Worm (Caenorhabditis elegans) whole organism, L4 larva: ENCODE data around the gene pot-1.
A peak's percentile ranks its signal among the peaks of the same experiment; 100 is the strongest.

Source experiments
- F10B5.3 ChIP-seq: sonication (generic microtip); optimal IDR thresholded peaks from 2 replicates; lab custom pipeline; 2016; ENCODE audit warnings: mild to moderate bottlenecking, missing genetic modification characterization, missing compliant biosample characterization
- F26F4.8 ChIP-seq: fragments of 200-800 bp; sonication (Bioruptor generic); conservative IDR thresholded peaks from 2 replicates; pipeline ENCODE4 v1.3.6; 2022; ENCODE audit warnings: missing genetic modification characterization, missing compliant biosample characterization
- F37D6.2 ChIP-seq: sonication (generic microtip); optimal IDR thresholded peaks from 2 replicates; lab custom pipeline; 2016; ENCODE audit warnings: mild to moderate bottlenecking, missing genetic modification characterization, missing compliant biosample characterization
- F44E2.7 ChIP-seq: fragments of 200-800 bp; sonication (Bioruptor generic); IDR thresholded peaks from 2 replicates; pipeline ENCODE4 v2.1.2; 2022; ENCODE audit warnings: missing genetic modification characterization, missing compliant biosample characterization
- R02D3.7 ChIP-seq: fragments of 150-350 bp; sonication (generic microtip); optimal IDR thresholded peaks from 3 replicates; lab custom pipeline; 2014; ENCODE audit warnings: missing biosample characterization, missing genetic modification characterization
- ZK337.2 ChIP-seq: fragments of 200-800 bp; sonication (Bioruptor generic); IDR thresholded peaks from 2 replicates; pipeline ENCODE4 v1.3.6; 2022; ENCODE audit warnings: missing genetic modification reagents, missing genetic modification characterization, missing compliant biosample characterization
- arid-1 ChIP-seq: fragments of 200-800 bp; sonication (Bioruptor generic); conservative IDR thresholded peaks from 2 replicates; pipeline ENCODE4 v1.3.6; 2022; ENCODE audit warnings: missing genetic modification reagents, missing genetic modification characterization, missing compliant biosample characterization
- ceh-20 ChIP-seq: fragments of 200-800 bp; sonication (Bioruptor generic); IDR thresholded peaks from 2 replicates; pipeline ENCODE4 v1.3.6; 2022; ENCODE audit warnings: missing genetic modification reagents, missing genetic modification characterization, missing compliant biosample characterization
- ceh-32 ChIP-seq: sonication (generic microtip); optimal IDR thresholded peaks from 2 replicates; lab custom pipeline; 2016; ENCODE audit warnings: mild to moderate bottlenecking, missing genetic modification characterization, missing compliant biosample characterization; ENCODE audit not compliant: poor library complexity
- ceh-62 ChIP-seq: sonication (generic microtip); optimal IDR thresholded peaks from 2 replicates; lab custom pipeline; 2017; ENCODE audit warnings: missing biosample characterization, missing genetic modification characterization
- ceh-82 ChIP-seq: sonication (generic microtip); optimal IDR thresholded peaks from 2 replicates; lab custom pipeline; 2017; ENCODE audit warnings: missing biosample characterization, missing genetic modification characterization
- ctbp-1 ChIP-seq: fragments of 200-800 bp; sonication (Bioruptor generic); IDR thresholded peaks from 2 replicates; pipeline ENCODE4 v1.3.6; 2022; ENCODE audit warnings: missing genetic modification reagents, missing genetic modification characterization, missing compliant biosample characterization
- daf-16 ChIP-seq, 3 experiments: sonication (generic microtip); optimal IDR thresholded peaks; 2 replicates each; lab custom pipeline; 2016 to 2017; ENCODE audit warnings: missing genetic modification characterization in 3 of 3, missing genetic modification reagents in 3 of 3, mild to moderate bottlenecking in 2 of 3, missing compliant biosample characterization in 2 of 3, missing biosample characterization in 1 of 3, moderate library complexity in 1 of 3
- daf-19 ChIP-seq: fragments of 200-800 bp; sonication (Bioruptor generic); conservative IDR thresholded peaks from 2 replicates; pipeline ENCODE4 v1.3.6; 2022; ENCODE audit warnings: missing genetic modification characterization, missing compliant biosample characterization
- dpl-1 ChIP-seq: fragments of 150-350 bp; optimal IDR thresholded peaks from 2 replicates; lab custom pipeline; 2014; ENCODE audit warnings: missing biosample characterization, missing genetic modification reagents, missing genetic modification characterization
- duxl-1 ChIP-seq: sonication (generic microtip); optimal IDR thresholded peaks from 2 replicates; lab custom pipeline; 2016; ENCODE audit warnings: mild to moderate bottlenecking, missing genetic modification characterization, moderate library complexity, missing compliant biosample characterization; ENCODE audit not compliant: poor library complexity
- fos-1 ChIP-seq: fragments of 150-350 bp; optimal IDR thresholded peaks from 2 replicates; lab custom pipeline; 2014; ENCODE audit warnings: missing biosample characterization, missing genetic modification characterization
- hlh-11 ChIP-seq: fragments of 200-800 bp; sonication (Bioruptor generic); optimal IDR thresholded peaks from 2 replicates; lab custom pipeline; 2018; ENCODE audit warnings: mild to moderate bottlenecking, missing genetic modification characterization, missing compliant biosample characterization
- jun-1 ChIP-seq: fragments of 150-350 bp; optimal IDR thresholded peaks from 2 replicates; lab custom pipeline; 2014; ENCODE audit warnings: missing biosample characterization, missing genetic modification reagents, missing genetic modification characterization
- lin-13 ChIP-seq: fragments of 150-350 bp; optimal IDR thresholded peaks from 2 replicates; lab custom pipeline; 2014; ENCODE audit warnings: missing biosample characterization, missing genetic modification reagents, missing genetic modification characterization
- lin-38 ChIP-seq: fragments of 200-800 bp; sonication (Bioruptor generic); IDR thresholded peaks from 2 replicates; pipeline ENCODE4 v1.3.6; 2022; ENCODE audit warnings: missing genetic modification reagents, missing genetic modification characterization, missing compliant biosample characterization
- lsy-2 ChIP-seq, 2 experiments: fragments of 150-350 bp in 1 of 2; sonication (generic microtip) in 1 of 2; optimal IDR thresholded peaks; 2 replicates each; lab custom pipeline; 2014 to 2017; ENCODE audit warnings: missing biosample characterization in 2 of 2, missing genetic modification characterization in 2 of 2
- mes-2 ChIP-seq: sonication (generic microtip); optimal IDR thresholded peaks from 2 replicates; lab custom pipeline; 2016; ENCODE audit warnings: missing genotype, mild to moderate bottlenecking, missing genetic modification characterization, missing compliant biosample characterization; ENCODE audit not compliant: poor library complexity, severe bottlenecking
- nhr-10 ChIP-seq: fragments of 150-350 bp; optimal IDR thresholded peaks from 2 replicates; lab custom pipeline; 2014; ENCODE audit warnings: missing biosample characterization, missing genetic modification characterization
- nhr-111 ChIP-seq: fragments of 200-800 bp; sonication (Bioruptor generic); optimal IDR thresholded peaks from 2 replicates; lab custom pipeline; 2018; ENCODE audit warnings: mild to moderate bottlenecking, missing genetic modification characterization, missing compliant biosample characterization
- nhr-237 ChIP-seq: sonication (generic microtip); optimal IDR thresholded peaks from 2 replicates; lab custom pipeline; 2017; ENCODE audit warnings: missing biosample characterization, missing genetic modification characterization
- nhr-25 ChIP-seq: sonication (generic microtip); optimal IDR thresholded peaks from 2 replicates; lab custom pipeline; 2017; ENCODE audit warnings: missing genetic modification characterization, mild to moderate bottlenecking, missing compliant biosample characterization, antibody characterized with exemption, moderate library complexity, borderline replicate concordance; ENCODE audit not compliant: insufficient read depth
- nhr-28 ChIP-seq: fragments of 150-350 bp; optimal IDR thresholded peaks from 2 replicates; lab custom pipeline; 2014; ENCODE audit warnings: missing biosample characterization, missing genetic modification characterization
- nhr-42 ChIP-seq: fragments of 200-800 bp; sonication (Bioruptor generic); IDR thresholded peaks from 2 replicates; pipeline ENCODE4 v1.3.6; 2022; ENCODE audit warnings: missing genetic modification characterization, missing compliant biosample characterization
- pha-4 ChIP-seq, 2 experiments: fragments of 150-350 bp in 1 of 2; fragments of 200-800 bp in 1 of 2; sonication (Bioruptor generic) in 1 of 2; IDR thresholded peaks in 1 of 2; optimal IDR thresholded peaks in 1 of 2; 2 replicates each; pipeline versions ENCODE4 v1.3.6 to Lab custom; 2014 to 2022; ENCODE audit warnings: missing genetic modification characterization in 2 of 2, missing genetic modification reagents in 2 of 2, missing biosample characterization in 1 of 2, missing compliant biosample characterization in 1 of 2
- php-3 ChIP-seq: fragments of 200-800 bp; sonication (Bioruptor generic); IDR thresholded peaks from 2 replicates; pipeline ENCODE4 v1.3.6; 2022; ENCODE audit warnings: missing genetic modification reagents, missing genetic modification characterization, missing compliant biosample characterization
- saeg-2 ChIP-seq: fragments of 200-800 bp; sonication (Bioruptor generic); IDR thresholded peaks from 2 replicates; pipeline ENCODE4 v1.3.6; 2022; ENCODE audit warnings: missing genetic modification reagents, missing genetic modification characterization, missing compliant biosample characterization
- snpc-1.2 ChIP-seq: fragments of 200-800 bp; sonication (Bioruptor generic); IDR thresholded peaks from 2 replicates; pipeline ENCODE4 v1.3.6; 2022; ENCODE audit warnings: missing genetic modification reagents, missing genetic modification characterization, missing compliant biosample characterization
- snpc-4 ChIP-seq: fragments of 150-350 bp; optimal IDR thresholded peaks from 2 replicates; lab custom pipeline; 2014; ENCODE audit warnings: missing biosample characterization, missing genetic modification characterization
- spr-3 ChIP-seq: fragments of 200-800 bp; sonication (Bioruptor generic); optimal IDR thresholded peaks from 2 replicates; lab custom pipeline; 2018; ENCODE audit warnings: mild to moderate bottlenecking, missing genetic modification characterization, missing compliant biosample characterization
- tra-1 ChIP-seq: fragments of 200-800 bp; sonication (Bioruptor generic); IDR thresholded peaks from 2 replicates; pipeline ENCODE4 v1.3.6; 2022; ENCODE audit warnings: missing genetic modification reagents, missing genetic modification characterization, missing compliant biosample characterization
- zfp-3 ChIP-seq: fragments of 200-800 bp; sonication (Bioruptor generic); conservative IDR thresholded peaks from 2 replicates; pipeline ENCODE4 v1.3.6; 2022; ENCODE audit warnings: missing genetic modification reagents, missing genetic modification characterization, missing compliant biosample characterization
- ztf-11 ChIP-seq: fragments of 150-350 bp; optimal IDR thresholded peaks from 2 replicates; lab custom pipeline; 2014; ENCODE audit warnings: missing biosample characterization, missing genetic modification characterization

The pot-1 gene

DNA sequence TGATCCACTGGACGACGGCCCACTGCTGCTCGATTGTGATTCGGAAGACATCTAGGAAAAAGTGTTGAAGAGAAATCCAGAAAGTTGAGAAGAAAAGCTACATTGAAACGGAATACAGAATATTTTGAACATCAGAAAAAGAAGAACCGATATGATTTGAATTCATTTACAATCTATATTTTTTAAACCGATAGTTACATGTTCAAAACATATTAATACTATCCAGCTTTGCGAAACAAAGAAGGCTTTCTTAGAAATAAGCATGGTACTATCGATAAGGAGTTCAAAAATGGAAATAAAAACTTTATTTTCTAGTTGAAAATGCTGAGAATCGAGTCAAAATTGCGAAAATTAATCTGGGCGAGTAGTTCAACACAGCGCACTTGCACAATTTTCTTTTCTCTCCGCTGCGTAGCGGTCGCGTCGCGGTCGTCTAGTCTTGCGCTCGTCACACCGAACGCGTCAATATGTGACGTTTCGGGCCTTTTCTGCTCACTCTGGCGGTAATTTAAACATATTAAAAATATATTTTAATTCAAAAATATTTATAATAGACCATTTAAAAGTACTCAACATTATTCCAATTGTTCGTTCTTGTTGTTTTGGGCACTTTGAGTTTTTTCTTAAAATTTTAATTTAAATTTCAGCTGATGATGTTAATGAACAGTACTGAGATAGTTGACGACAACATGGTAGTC lies 28.7 kb upstream of the pot-1 start, which contains the start of the genes syf-2 and K04G7.1 (continued):
- TF ChIP-seq ZK337.2 (GFP tag; lab: Robert Waterston, UW) (no peak), jun-1 (tag; lab: Kevin White, UChicago) (no peak), ceh-20 (GFP tag; lab: Robert Waterston, UW) (peak; percentile 66; the same call in 1 of the 2 replicates), nhr-25 (tag; lab: Kevin White, UChicago) (peak; percentile 45), nhr-237 (no peak), ctbp-1 (GFP tag; lab: Robert Waterston, UW) (peak; percentile 53; the same call in 1 of the 2 replicates), F44E2.7 (no peak), spr-3 (no peak), F37D6.2 (tag; lab: Kevin White, UChicago) (peak; percentile 83), daf-16 (GFP tag; optimal IDR thresholded peaks at IDR 0.05; lab: Kevin White, UChicago) (peak; percentile 14 to 26), daf-16 (tag; optimal IDR thresholded peaks at IDR 0.05; lab: Kevin White, UChicago) (peak; percentile 65), nhr-28 (peak; percentile 76), nhr-42 (GFP tag; lab: Robert Waterston, UW) (peak; percentile 86), snpc-4 (tag; lab: Kevin White, UChicago) (no peak), lin-38 (GFP tag; lab: Robert Waterston, UW) (peak; percentile 91), lsy-2 (tag; optimal IDR thresholded peaks at IDR 0.05; lab: Kevin White, UChicago) (peak; percentile 47 to 96), arid-1 (GFP tag; lab: Robert Waterston, UW) (peak; percentile 78), tra-1 (0 out of 2 replicates have a peak, but pooled peaks have one; percentile 57), hlh-11 (tag; lab: Kevin White, UChicago) (peak; percentile 91), saeg-2 (GFP tag; lab: Robert Waterston, UW) (peak; percentile 74; the same call in 1 of the 2 replicates), duxl-1 (tag; lab: Kevin White, UChicago) (peak; percentile 16), pha-4 (GFP tag; IDR thresholded peaks at IDR 0.05; lab: Robert Waterston, UW) (peak; percentile 86), pha-4 (tag; optimal IDR thresholded peaks at IDR 0.05; lab: Kevin White, UChicago) (no peak), ceh-32 (tag; lab: Kevin White, UChicago) (no peak), lin-13 (GFP tag; lab: Kevin White, UChicago) (peak; percentile 98), zfp-3 (GFP tag; lab: Robert Waterston, UW) (peak; percentile 81), ceh-62 (tag; lab: Kevin White, UChicago) (no peak), ztf-11 (no peak), dpl-1 (GFP tag; lab: Kevin White, UChicago) (peak; percentile 95), ceh-82 (no peak), F26F4.8 (GFP tag; lab: Robert Waterston, UW) (no peak), daf-19 (GFP tag; lab: Robert Waterston, UW) (no peak)

- TF ChIP-seq R02D3.7 (tag; lab: Kevin White, UChicago) (no peak), php-3 (GFP tag; lab: Robert Waterston, UW) (no peak), mes-2 (tag; lab: Kevin White, UChicago) (no peak), F44E2.7 (no peak), F10B5.3 (no peak), ZK337.2 (GFP tag; lab: Robert Waterston, UW) (no peak), nhr-42 (GFP tag; lab: Robert Waterston, UW) (no peak), nhr-25 (tag; lab: Kevin White, UChicago) (no peak), ztf-11 (no peak), nhr-10 (tag; lab: Kevin White, UChicago) (no peak), snpc-1.2 (no peak), fos-1 (tag; lab: Kevin White, UChicago) (no peak), hlh-11 (tag; lab: Kevin White, UChicago) (no peak), nhr-111 (GFP tag; lab: Kevin White, UChicago) (no peak)
Measured at ce11 chrIII:7161055-7161454, 27.6 kb upstream of the pot-1 start, which contains the start of gene rnp-7. Gene rnp-7, minus strand, starts transcription at chrIII:7161155.
